Fruit fly (Drosophila melanogaster): Measurements from ENCODE around the gene Shawl.

Shawl gene

DNA sequence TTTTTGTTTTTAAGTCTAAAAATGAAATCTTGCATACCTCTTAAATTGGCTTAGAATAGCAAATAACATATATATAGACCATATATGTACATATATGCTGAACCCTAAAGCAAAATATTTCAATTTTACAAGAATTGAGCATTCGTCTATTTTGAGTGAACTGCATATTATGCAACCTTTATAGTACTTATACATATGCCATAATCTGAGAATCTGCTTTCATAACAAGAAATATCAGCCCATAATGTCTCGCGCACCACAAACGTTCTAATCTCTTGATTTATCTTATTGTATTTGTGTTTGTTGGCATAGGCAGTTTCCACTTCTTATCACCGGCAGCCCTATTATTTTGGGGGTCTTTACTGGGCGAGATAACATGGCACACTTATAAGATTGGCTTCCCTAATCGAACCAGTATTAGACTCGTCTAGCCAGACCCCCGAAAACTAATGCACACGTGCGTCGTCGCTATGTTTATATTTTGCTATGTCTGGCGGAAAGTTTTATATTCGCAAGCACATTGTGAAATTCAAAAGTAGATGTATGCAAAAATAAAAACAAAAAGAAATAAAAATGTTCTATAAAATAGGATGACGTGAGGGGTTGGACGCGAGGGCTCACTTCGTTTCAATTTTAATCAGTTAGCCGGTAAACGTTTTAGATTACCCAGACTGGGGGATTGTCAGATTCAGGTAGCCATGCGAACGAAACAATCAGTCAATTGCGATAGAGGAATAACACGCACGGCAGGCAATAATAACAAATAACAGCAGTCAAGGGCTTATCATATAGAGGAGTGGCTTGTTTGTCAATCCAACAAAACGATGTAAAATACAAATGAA lies 25.8 kb downstream of the Shawl start:
- TF ChIP-seq CG17801 (GFP tag; optimal IDR thresholded peaks at IDR 0.05; ENCODE audit: partially characterized antibody) = no peak

DNA sequence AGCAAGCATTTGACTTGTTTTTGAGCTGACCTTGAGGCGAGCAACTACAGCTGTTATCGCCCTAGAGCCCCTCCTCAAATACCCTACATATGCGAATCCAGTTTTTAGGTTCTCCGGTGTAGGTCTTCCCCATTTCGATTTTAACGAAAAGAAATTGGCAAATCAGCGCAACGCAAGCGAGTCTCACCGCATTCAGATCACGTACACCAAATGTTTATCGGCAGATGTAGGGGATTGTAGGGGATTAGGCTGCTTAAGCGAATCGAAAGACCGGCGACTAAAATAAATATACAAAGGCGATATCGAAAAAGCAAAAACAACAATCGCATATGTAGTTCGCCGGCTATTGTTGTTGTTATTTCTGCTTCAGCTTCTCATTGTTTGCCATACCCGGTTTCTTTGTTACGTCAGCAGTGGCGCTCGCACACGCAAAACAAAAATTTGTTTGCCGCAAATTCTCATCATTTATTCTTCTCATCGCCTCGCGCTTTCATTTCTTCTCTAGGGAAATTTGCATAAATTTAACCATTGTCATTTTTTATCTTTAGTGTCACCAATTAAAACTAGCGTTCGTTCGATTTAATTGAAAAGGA lies 26.8 kb downstream of the Shawl start:
- peak; percentile 80 for TF ChIP-seq CG17801 (GFP tag; optimal IDR thresholded peaks at IDR 0.05; ENCODE audit: partially characterized antibody)

DNA sequence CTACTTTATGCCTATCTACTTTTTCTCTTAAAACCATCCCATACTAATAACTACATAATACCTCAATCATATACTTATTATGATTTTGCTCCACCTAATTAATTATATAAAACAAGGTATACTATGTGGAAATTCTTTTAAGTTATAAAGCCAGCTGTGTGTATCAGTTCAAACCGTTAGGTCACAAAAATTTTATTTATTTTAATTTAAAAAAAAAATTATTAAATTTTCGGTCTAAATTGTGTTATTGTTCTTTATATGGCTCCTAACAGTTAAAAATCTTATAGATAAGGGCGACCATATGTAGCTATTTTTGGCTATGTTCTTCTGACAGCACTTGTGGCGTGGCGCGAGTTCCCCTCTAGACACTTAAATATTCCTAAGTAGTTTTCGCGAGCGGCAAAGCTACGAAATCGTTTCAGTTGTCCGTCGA lies 27.7 kb downstream of the Shawl start, which contains the start of gene Aldh:
TSS of gene Aldh (plus strand) at position 150 of the 433 bp plus-strand sequence.
- peak; percentile 81 for TF ChIP-seq CG17801 (GFP tag; optimal IDR thresholded peaks at IDR 0.05; ENCODE audit: partially characterized antibody)

DNA sequence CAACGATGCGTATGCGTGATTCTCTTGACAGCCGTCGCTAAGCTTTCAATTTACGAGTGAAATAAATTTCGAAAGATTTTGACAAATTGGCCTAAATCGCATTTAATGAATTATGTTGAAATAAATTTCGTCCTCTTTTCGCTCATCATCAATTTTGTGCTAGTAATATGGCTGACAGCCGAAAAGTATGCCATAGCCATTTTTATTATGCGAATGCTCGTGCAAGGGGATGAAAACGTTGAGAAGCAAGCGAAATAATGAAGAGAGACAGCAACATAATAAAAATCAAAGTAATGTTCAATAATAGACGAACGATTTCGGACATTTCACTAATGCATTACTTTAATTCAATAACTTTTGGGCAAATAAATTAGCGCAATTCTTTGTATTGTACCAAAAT lies 28.7 kb downstream of the Shawl start:
- TF ChIP-seq CG17801 (GFP tag; optimal IDR thresholded peaks at IDR 0.05; ENCODE audit: partially characterized antibody) = no peak

dm6 chr2L:9377789-9378188 lies 37.2 kb downstream of the Shawl start:
- TF ChIP-seq CG17801 (GFP tag; optimal IDR thresholded peaks at IDR 0.05; ENCODE audit: partially characterized antibody) = no peak

- no peak for TF ChIP-seq CG17801 (GFP tag; optimal IDR thresholded peaks at IDR 0.05; ENCODE audit: partially characterized antibody)
Measured at dm6 chr2L:9369724-9370123, 45.2 kb downstream of the Shawl start.

DNA sequence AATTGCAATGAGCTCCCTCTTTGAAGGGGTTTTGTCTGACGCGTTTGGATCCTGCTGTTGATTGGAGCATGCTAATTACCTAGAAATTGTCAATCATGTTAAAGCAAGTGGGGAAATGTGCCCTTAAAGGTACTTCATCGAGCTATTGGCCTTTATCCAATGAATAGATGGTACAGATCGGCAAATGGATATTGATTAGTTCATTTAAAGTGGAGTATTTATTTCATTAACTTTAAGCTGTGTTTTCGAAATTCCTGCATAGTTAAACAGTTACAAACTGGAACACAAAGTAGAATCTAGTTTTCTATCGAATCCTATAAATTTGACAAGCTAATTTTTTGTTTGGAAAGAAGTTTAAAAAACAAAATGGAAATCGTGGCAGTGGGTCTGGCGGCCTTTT lies 47.6 kb downstream of the Shawl start, which contains the start of gene CG34181:
TSS of gene CG34181 (plus strand) at position 301 of the 400 bp plus-strand sequence.
- TF ChIP-seq CG17801 (GFP tag; optimal IDR thresholded peaks at IDR 0.05; ENCODE audit: partially characterized antibody) = no peak

- TF ChIP-seq CG17801 (GFP tag; optimal IDR thresholded peaks at IDR 0.05; ENCODE audit: partially characterized antibody) = no peak
Measured at dm6 chr2L:9350170-9350569, 64.8 kb downstream of the Shawl start, which contains the start of gene CG13110. TSS of gene CG13110 (plus strand) at chr2L:9350470.

DNA sequence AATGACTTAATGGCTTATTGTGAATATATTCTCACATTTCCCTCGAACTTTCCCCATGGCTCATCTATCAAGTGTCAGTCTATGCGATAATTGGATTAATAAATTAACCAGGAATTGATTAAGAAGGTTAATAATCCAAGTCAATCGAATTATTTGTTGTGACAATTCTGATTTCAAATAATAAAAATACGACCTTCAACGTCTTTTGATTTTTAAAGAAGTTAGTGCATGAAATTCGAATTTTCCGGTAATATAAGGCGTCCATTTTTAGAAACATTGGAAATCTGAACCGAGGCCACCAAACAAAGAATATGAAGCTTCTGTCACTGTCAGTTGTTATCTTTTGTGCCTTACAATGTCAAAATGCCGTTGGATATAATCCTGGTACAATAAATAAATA lies 65.7 kb downstream of the Shawl start, which contains the start of gene CG43350:
TSS of gene CG43350 (plus strand) at position 301 of the 400 bp plus-strand sequence.
- TF ChIP-seq CG17801 (GFP tag; optimal IDR thresholded peaks at IDR 0.05; ENCODE audit: partially characterized antibody) = no peak

- no peak for TF ChIP-seq CG17801 (GFP tag; optimal IDR thresholded peaks at IDR 0.05; ENCODE audit: partially characterized antibody)
Measured at dm6 chr2L:9342532-9342931, 72.4 kb downstream of the Shawl start, which contains the start of gene CG3748. TSS of gene CG3748 (plus strand) at chr2L:9342832.

DNA sequence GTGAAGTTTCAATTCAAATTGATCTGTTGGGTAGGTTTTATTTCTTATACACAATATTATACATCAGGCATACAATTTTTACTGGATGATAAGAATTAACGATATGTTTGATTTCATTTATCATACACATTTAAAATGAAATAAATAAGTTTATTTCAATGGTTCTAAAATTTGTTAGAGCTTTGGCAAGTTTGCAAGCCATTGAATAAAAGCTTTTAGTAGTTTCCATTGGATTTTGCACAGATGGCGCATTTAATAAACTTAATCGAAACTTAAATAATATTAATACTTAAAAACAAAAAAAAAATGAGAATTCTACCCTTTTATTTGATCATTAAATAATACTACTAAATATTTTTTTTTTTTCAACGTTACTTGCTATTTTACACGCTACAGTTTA lies 73.0 kb downstream of the Shawl start:
- TF ChIP-seq CG17801 (GFP tag; optimal IDR thresholded peaks at IDR 0.05; ENCODE audit: partially characterized antibody) = no peak

dm6 chr2L:9338852-9339251 lies 76.1 kb downstream of the Shawl start:
- no peak for TF ChIP-seq CG17801 (GFP tag; optimal IDR thresholded peaks at IDR 0.05; ENCODE audit: partially characterized antibody)

DNA sequence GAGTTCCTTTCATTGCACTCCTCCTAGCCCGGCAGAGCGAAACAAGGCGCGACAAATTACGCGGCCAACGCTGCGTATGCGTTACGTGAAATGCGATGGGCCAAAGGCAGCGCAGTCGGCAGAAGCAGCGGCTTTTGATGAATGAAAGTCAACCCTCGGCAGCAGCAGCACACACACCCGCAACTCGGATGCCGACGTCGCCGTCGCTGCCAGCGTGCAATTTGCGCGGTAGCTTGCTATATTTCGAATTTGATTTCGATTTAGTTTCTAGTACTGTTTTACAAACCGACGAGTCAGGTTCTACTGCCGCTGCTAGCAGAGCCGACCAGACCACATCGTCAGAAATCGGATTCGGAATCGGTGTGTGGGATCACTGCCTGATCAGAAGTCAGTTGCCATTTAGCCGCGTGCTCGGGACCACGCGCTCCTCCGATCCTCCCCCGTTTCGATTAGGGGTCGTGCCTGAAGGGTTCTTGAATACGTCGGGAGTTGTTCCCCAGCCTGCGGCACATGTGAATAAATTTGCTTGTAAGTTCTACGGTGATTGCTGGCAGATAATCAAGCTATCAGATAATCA lies 81.6 kb downstream of the Shawl start, which contains the start of gene Eaat1:
TSS of gene Eaat1 (plus strand) at position 268 of the 577 bp plus-strand sequence.
- TF ChIP-seq CG17801 (GFP tag; optimal IDR thresholded peaks at IDR 0.05; ENCODE audit: partially characterized antibody) = no peak

dm6 chr2L:9330628-9331027 lies 84.3 kb downstream of the Shawl start, which contains the start of gene Cks30A:
TSS of gene Cks30A (plus strand) at chr2L:9330763.
- TF ChIP-seq CG17801 (GFP tag; optimal IDR thresholded peaks at IDR 0.05; ENCODE audit: partially characterized antibody) = no peak

DNA sequence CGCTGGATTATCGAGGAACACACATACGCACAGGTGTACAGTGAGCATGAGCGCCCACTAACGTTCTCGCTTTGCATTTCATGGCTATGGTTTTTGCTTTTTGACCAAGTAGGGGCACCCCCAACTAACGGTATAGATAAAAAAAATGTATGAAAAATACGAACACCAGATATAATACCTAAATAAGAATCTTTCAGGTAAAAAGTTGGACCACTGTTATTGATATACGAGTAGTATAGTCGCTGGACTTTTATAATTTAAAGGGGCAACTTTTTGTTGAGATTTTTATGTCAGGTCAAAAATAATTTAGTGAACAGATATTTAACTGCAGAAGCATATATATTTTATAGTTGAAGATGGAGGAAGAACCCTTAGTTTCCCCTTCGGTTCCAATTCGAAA lies 87.5 kb downstream of the Shawl start, which contains the start of gene CG17005:
TSS of gene CG17005 (plus strand) at position 301 of the 400 bp plus-strand sequence.
- no peak for TF ChIP-seq CG17801 (GFP tag; optimal IDR thresholded peaks at IDR 0.05; ENCODE audit: partially characterized antibody)

Measured in ovary, adult (tissue).